Worm (Caenorhabditis elegans) whole organism, L4 larva: ENCODE measurements around the gene aptf-4.

Experiments used
- F49E8.2 ChIP-seq: sonication (generic microtip); optimal IDR thresholded peaks from 2 replicates; lab custom pipeline; 2016; ENCODE audit warnings: missing compliant biosample characterization, mild to moderate bottlenecking, missing genetic modification characterization, borderline replicate concordance
- R02D3.7 ChIP-seq: fragments of 150-350 bp; sonication (generic microtip); optimal IDR thresholded peaks from 3 replicates; lab custom pipeline; 2014; ENCODE audit warnings: missing biosample characterization, missing genetic modification characterization
- ZK337.2 ChIP-seq: fragments of 200-800 bp; sonication (Bioruptor generic); IDR thresholded peaks from 2 replicates; pipeline ENCODE4 v1.3.6; 2022; ENCODE audit warnings: missing genetic modification reagents, missing genetic modification characterization, missing compliant biosample characterization
- egl-27 ChIP-seq: sonication (generic microtip); optimal IDR thresholded peaks from 3 replicates; lab custom pipeline; 2017; ENCODE audit warnings: missing biosample characterization, missing genetic modification reagents, missing genetic modification characterization
- hif-1 ChIP-seq, 2 experiments: sonication (generic microtip); optimal IDR thresholded peaks; 2 replicates each; lab custom pipeline; 2016 to 2017; ENCODE audit warnings: missing compliant biosample characterization in 2 of 2, missing genetic modification characterization in 2 of 2, missing genetic modification reagents in 2 of 2, missing genotype in 2 of 2, mild to moderate bottlenecking in 1 of 2
- jun-1 ChIP-seq: fragments of 150-350 bp; optimal IDR thresholded peaks from 2 replicates; lab custom pipeline; 2014; ENCODE audit warnings: missing biosample characterization, missing genetic modification reagents, missing genetic modification characterization
- mep-1 ChIP-seq: fragments of 150-350 bp; sonication (generic microtip); optimal IDR thresholded peaks from 3 replicates; lab custom pipeline; 2014; ENCODE audit warnings: missing biosample characterization, missing genetic modification characterization
- nhr-28 ChIP-seq: fragments of 150-350 bp; optimal IDR thresholded peaks from 2 replicates; lab custom pipeline; 2014; ENCODE audit warnings: missing biosample characterization, missing genetic modification characterization
- pha-4 ChIP-seq, 2 experiments: fragments of 150-350 bp in 1 of 2; fragments of 200-800 bp in 1 of 2; sonication (Bioruptor generic) in 1 of 2; IDR thresholded peaks in 1 of 2; optimal IDR thresholded peaks in 1 of 2; 2 replicates each; pipeline versions ENCODE4 v1.3.6 to Lab custom; 2014 to 2022; ENCODE audit warnings: missing genetic modification characterization in 2 of 2, missing genetic modification reagents in 2 of 2, missing biosample characterization in 1 of 2, missing compliant biosample characterization in 1 of 2
- sdz-12 ChIP-seq: fragments of 200-800 bp; sonication (Bioruptor generic); optimal IDR thresholded peaks from 2 replicates; lab custom pipeline; 2018; ENCODE audit warnings: mild to moderate bottlenecking, missing genetic modification characterization, missing compliant biosample characterization
- unc-39 ChIP-seq: sonication (generic microtip); optimal IDR thresholded peaks from 2 replicates; lab custom pipeline; 2017; ENCODE audit warnings: missing biosample characterization, missing genetic modification characterization
- unc-62 ChIP-seq, 3 experiments: fragments of 150-350 bp in 1 of 3; sonication (generic microtip); optimal IDR thresholded peaks in 2 of 3; peaks in 1 of 3; 1 replicate in 1 of 3; 2 replicates in 2 of 3; lab custom pipeline; 2014 to 2017; ENCODE audit warnings: missing biosample characterization in 3 of 3, missing genetic modification characterization in 3 of 3, missing genetic modification reagents in 3 of 3, missing genotype in 1 of 3

ce11 chrII:8588442-8588841 lies 2.3 kb upstream of the aptf-4 start:
- TF ChIP-seq sdz-12 (no peak), mep-1 (tag; lab: Kevin White, UChicago) (no peak), nhr-28 (no peak), unc-62 (GFP tag; optimal IDR thresholded peaks at IDR 0.05 in 1 of 2; lab: Kevin White, UChicago) (no peak), unc-62 (tag; optimal IDR thresholded peaks at IDR 0.05; lab: Kevin White, UChicago) (no peak), hif-1 (tag; optimal IDR thresholded peaks at IDR 0.05; lab: Kevin White, UChicago) (no peak), jun-1 (no peak), ZK337.2 (no peak), F49E8.2 (tag; lab: Kevin White, UChicago) (no peak), unc-39 (tag; lab: Kevin White, UChicago) (no peak), R02D3.7 (tag; lab: Kevin White, UChicago) (no peak), pha-4 (GFP tag; IDR thresholded peaks at IDR 0.05; lab: Robert Waterston, UW) (no peak), pha-4 (tag; optimal IDR thresholded peaks at IDR 0.05; lab: Kevin White, UChicago) (no peak), egl-27 (tag; lab: Kevin White, UChicago) (no peak)
